Worm (Caenorhabditis elegans): ENCODE results near the gene C34F6.1.
A peak's percentile ranks its signal among the peaks of the same experiment; 100 is the strongest.

C34F6.1 gene

DNA sequence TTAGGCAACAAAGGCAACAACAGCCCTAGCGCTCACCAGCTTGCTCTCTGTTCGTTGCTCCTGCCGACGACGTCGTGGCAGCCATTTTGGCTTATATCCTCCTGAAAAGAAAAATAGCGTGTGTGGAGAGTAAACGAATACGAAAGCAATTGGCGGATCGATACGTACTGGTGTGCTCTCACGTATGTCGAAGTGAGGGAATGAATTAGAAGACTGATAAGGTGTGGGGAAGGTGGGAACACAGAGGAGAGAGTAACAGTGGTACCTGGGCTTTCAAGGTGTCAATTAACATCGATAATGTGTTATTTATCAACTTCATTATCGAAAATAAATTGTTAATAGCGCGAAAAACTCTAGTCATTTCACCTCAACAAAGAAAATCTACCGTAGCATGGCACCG lies 12.1 kb upstream of the C34F6.1 start, which contains the start of gene C34F6.5:
Gene C34F6.5, minus strand, starts transcription at position 101 of the 400 bp plus-strand sequence.
- TF ChIP-seq lsy-2 (tag; optimal IDR thresholded peaks at IDR 0.05) (no peak), unc-120 (tag; optimal IDR thresholded peaks at IDR 0.05; ENCODE audit: poor library complexity, severe bottlenecking) (no peak), cnd-1 (tag; optimal IDR thresholded peaks at IDR 0.05) (no peak), nhr-2 (tag; optimal IDR thresholded peaks at IDR 0.05) (no peak)

DNA sequence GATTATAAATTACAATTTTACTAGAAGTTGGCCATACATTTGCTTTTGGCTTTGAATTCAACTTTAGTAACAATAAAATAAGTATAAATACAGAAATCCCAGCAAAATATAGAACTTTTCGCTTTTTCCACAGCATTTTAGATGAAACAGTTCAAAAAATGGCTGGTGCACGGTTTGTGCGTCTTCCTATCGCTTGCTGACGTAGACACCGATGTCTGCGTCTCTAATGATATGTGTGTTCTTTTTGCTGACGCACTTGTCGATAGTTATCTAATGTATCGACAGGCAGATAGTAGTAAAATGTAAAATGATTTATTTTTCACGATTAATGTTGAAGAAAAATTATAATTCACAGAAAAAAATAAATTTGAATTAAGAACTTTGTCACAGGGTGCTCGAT lies 10.3 kb upstream of the C34F6.1 start, which contains the start of gene hst-2:
Gene hst-2, minus strand, starts transcription at position 203 of the 400 bp plus-strand sequence.
- TF ChIP-seq mab-5 (tag; optimal IDR thresholded peaks at IDR 0.05) (no peak), nhr-2 (tag; optimal IDR thresholded peaks at IDR 0.05) (peak; percentile 55), ces-1 (GFP tag; optimal IDR thresholded peaks at IDR 0.05) (peak; percentile 52), sptf-1 (tag; optimal IDR thresholded peaks at IDR 0.05) (peak; percentile 50), mep-1 (tag; optimal IDR thresholded peaks at IDR 0.05) (peak; percentile 89), mls-2 (tag; optimal IDR thresholded peaks at IDR 0.05) (peak; percentile 10), lsy-2 (tag; optimal IDR thresholded peaks at IDR 0.05) (peak; percentile 20), blmp-1 (tag; optimal IDR thresholded peaks at IDR 0.05) (peak; percentile 14), unc-39 (tag; optimal IDR thresholded peaks at IDR 0.05) (no peak), unc-62 (GFP tag; optimal IDR thresholded peaks at IDR 0.05) (peak; percentile 48), nhr-237 (tag; optimal IDR thresholded peaks at IDR 0.05) (peak; percentile 43), ham-2 (GFP tag; optimal IDR thresholded peaks at IDR 0.05) (no peak), nhr-28 (tag; optimal IDR thresholded peaks at IDR 0.05) (no peak), drap-1 (GFP tag; optimal IDR thresholded peaks at IDR 0.05) (peak; percentile 27), lin-13 (tag; optimal IDR thresholded peaks at IDR 0.05) (peak; percentile 64), M03D4.4 (tag; optimal IDR thresholded peaks at IDR 0.05) (peak; percentile 40), pha-4 (tag; optimal IDR thresholded peaks at IDR 0.05) (peak; percentile 59), cnd-1 (tag; optimal IDR thresholded peaks at IDR 0.05) (peak; percentile 25), unc-120 (tag; optimal IDR thresholded peaks at IDR 0.05; ENCODE audit: poor library complexity, severe bottlenecking) (peak; percentile 2), ceh-83 (GFP tag; optimal IDR thresholded peaks at IDR 0.05) (no peak), ceh-43 (GFP tag; optimal IDR thresholded peaks at IDR 0.05) (no peak), elt-3 (tag; optimal IDR thresholded peaks at IDR 0.05) (peak; percentile 2), bed-3 (GFP tag; optimal IDR thresholded peaks at IDR 0.05) (peak; percentile 2), ceh-39 (tag; optimal IDR thresholded peaks at IDR 0.05) (peak; percentile 59), snpc-4 (tag; optimal IDR thresholded peaks at IDR 0.05) (no peak), hlh-1 (tag; optimal IDR thresholded peaks at IDR 0.05) (peak; percentile 48)

DNA sequence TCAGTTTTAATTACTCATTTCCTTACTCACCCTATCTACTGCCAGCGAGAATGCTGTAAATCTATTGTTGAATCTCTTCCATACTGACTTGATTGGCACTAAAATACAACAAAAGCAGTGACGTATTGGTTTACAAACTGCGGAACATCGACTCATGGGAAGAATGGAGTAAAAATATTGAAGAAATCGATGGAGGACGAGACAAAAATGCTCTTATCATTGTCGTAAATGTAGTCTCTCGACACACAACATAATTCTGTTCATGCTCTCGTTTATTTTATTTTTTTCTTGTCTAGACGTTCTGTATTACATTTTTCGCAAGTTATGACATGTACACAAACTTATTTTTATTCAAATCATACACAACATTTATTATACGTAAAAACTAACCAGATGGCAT lies 7.1 kb upstream of the C34F6.1 start, which contains the start of gene C34F6.11:
Gene C34F6.11, minus strand, starts transcription at position 160 of the 400 bp plus-strand sequence.
- no peak for TF ChIP-seq mab-5 (tag; optimal IDR thresholded peaks at IDR 0.05)
- TF ChIP-seq ztf-11 (tag; optimal IDR thresholded peaks at IDR 0.05) = no peak
- no peak for TF ChIP-seq nhr-2 (tag; optimal IDR thresholded peaks at IDR 0.05)
- TF ChIP-seq flh-1 (GFP tag; optimal IDR thresholded peaks at IDR 0.05) = no peak
- no peak for TF ChIP-seq lin-32 (GFP tag; optimal IDR thresholded peaks at IDR 0.05)
- TF ChIP-seq tbx-8 (GFP tag; optimal IDR thresholded peaks at IDR 0.05) = no peak
- no peak for TF ChIP-seq nhr-237 (tag; optimal IDR thresholded peaks at IDR 0.05)
- TF ChIP-seq M03D4.4 (tag; optimal IDR thresholded peaks at IDR 0.05) = no peak
- TF ChIP-seq lin-13 (tag; optimal IDR thresholded peaks at IDR 0.05) = no peak
- no peak for TF ChIP-seq zip-8 (tag; optimal IDR thresholded peaks at IDR 0.05)
- no peak for TF ChIP-seq unc-39 (tag; optimal IDR thresholded peaks at IDR 0.05)
- TF ChIP-seq mep-1 (tag; optimal IDR thresholded peaks at IDR 0.05) = no peak

DNA sequence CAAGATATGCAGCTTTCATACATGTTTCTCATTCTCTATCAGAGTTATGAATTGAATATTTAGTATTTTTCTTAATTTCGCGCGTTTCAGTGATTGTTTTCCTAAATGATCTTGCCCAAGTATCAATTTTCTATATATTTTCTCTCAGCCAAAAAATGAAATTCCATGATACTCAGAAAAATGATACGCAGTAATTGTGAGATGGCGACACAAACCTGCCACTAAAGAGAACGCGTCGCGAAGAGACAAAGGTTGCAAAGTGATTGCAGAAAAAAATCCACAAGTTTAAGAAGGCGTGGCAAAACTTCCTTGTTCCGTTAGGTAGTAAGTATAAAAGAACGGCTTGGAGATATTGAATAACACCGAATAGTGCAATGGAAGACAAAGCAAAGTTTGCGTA lies 4.5 kb upstream of the C34F6.1 start, which contains the start of gene col-179:
Gene col-179, plus strand, starts transcription at position 301 of the 400 bp plus-strand sequence.
- TF ChIP-seq lsy-2 (tag; optimal IDR thresholded peaks at IDR 0.05) (no peak), elt-1 (tag; optimal IDR thresholded peaks at IDR 0.05; ENCODE audit: borderline replicate concordance, insufficient read depth) (no peak), nhr-28 (tag; optimal IDR thresholded peaks at IDR 0.05) (no peak), mep-1 (tag; optimal IDR thresholded peaks at IDR 0.05) (no peak), mls-2 (tag; optimal IDR thresholded peaks at IDR 0.05) (no peak)

DNA sequence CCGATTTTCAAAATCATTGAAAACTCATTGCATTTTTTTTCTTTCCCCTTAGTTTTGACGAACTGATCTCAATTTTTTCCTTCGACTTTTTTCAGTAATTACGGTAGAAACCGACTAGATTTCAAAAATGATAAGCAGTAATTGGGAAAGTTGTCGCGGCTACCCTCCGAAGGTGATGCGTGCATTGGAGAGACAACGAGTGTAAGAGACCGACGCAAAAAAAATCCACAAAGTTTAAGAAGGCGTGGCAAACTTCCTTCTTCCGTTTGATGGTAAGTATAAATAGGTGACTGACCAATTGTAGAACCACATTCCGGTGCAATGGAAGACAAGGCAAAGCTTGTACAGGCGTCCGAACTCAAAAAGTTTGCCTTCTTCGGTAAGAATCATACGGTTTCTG lies 2.5 kb upstream of the C34F6.1 start, which contains the start of gene col-178:
Gene col-178, plus strand, starts transcription at position 301 of the 400 bp plus-strand sequence.
- TF ChIP-seq flh-1 (GFP tag; optimal IDR thresholded peaks at IDR 0.05) (no peak), lsy-2 (tag; optimal IDR thresholded peaks at IDR 0.05) (no peak), blmp-1 (tag; optimal IDR thresholded peaks at IDR 0.05) (no peak), snpc-4 (tag; optimal IDR thresholded peaks at IDR 0.05) (no peak), ceh-43 (GFP tag; optimal IDR thresholded peaks at IDR 0.05) (no peak), elt-3 (tag; optimal IDR thresholded peaks at IDR 0.05) (no peak), tbx-8 (GFP tag; optimal IDR thresholded peaks at IDR 0.05) (no peak), ces-1 (GFP tag; optimal IDR thresholded peaks at IDR 0.05) (no peak), hlh-1 (tag; optimal IDR thresholded peaks at IDR 0.05) (no peak)

Measured in whole organism, mixed stage, embryonic.